Fruit fly (Drosophila melanogaster) whole organism: ENCODE data around the gene Grx1.

ENCODE experiments used
- CG8478 ChIP-seq: fragments of >200 bp; optimal IDR thresholded peaks from 2 replicates; lab custom pipeline; 2018; ENCODE audit warnings: inconsistent platforms
- EcR ChIP-seq, 2 experiments: fragments of >200 bp; optimal IDR thresholded peaks; 2 replicates each; lab custom pipeline; 2017; ENCODE audit warnings: missing biosample characterization in 2 of 2, missing genetic modification characterization in 2 of 2, missing genetic modification reagents in 2 of 2
- pan ChIP-seq: fragments of >200 bp; optimal IDR thresholded peaks from 2 replicates; lab custom pipeline; 2017
- usp ChIP-seq: fragments of >200 bp; optimal IDR thresholded peaks from 2 replicates; lab custom pipeline; 2017; ENCODE audit warnings: missing biosample characterization, missing genetic modification characterization, mixed read lengths

DNA sequence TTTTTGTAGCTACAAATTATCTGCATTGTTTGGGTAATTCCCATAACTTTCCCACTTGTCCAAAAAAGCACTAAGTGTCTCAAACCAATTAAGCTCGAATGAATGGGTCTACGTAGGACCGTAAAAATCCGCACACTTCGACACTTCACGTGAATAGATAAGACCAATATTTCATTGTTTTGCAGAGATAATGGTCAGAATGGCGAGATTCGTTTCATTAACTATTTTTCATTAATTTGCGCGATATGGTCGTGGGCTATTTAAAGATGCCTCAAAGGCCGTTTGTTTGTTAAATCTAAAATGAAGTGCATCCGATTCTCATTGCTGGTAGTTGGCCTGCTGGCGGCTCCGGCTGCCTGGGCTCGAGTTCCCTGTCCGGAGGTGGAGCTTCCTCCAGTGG, 48.3 kb downstream of the Grx1 start, which contains the start of gene CG6839:
- no peak for TF ChIP-seq usp (GFP tag; lab: Kevin White, UChicago)
- TF ChIP-seq EcR (GFP tag; optimal IDR thresholded peaks at IDR 0.05; lab: Kevin White, UChicago) = no peak
- no peak for TF ChIP-seq pan (lab: Kevin White, UChicago)
- no peak for TF ChIP-seq CG8478 (lab: Kevin White, UChicago)
